Fruit fly (Drosophila melanogaster) whole organism, adult: ENCODE results near the gene Usp32.

Experiments
- CG11617 ChIP-seq: fragments of 200-800 bp; sonication (Bioruptor generic); optimal IDR thresholded peaks from 2 replicates; lab custom pipeline; 2017; ENCODE audit warnings: mild to moderate bottlenecking, missing biosample characterization, missing genetic modification reagents, missing genetic modification characterization
- CG1620 ChIP-seq: fragments of 200-800 bp; sonication (Bioruptor generic); optimal IDR thresholded peaks from 2 replicates; lab custom pipeline; 2016; ENCODE audit warnings: missing biosample characterization, missing genetic modification characterization
- CG33017 ChIP-seq: fragments of 200-800 bp; sonication (Bioruptor generic); optimal IDR thresholded peaks from 2 replicates; lab custom pipeline; 2018; ENCODE audit warnings: missing biosample characterization, mild to moderate bottlenecking, missing genetic modification characterization, moderate library complexity
- CG7045 ChIP-seq: fragments of 200-800 bp; sonication (Bioruptor generic); optimal IDR thresholded peaks from 2 replicates; lab custom pipeline; 2017; ENCODE audit warnings: missing biosample characterization, mild to moderate bottlenecking, missing genetic modification characterization
- CG7101 ChIP-seq: fragments of 200-800 bp; sonication (Bioruptor generic); optimal IDR thresholded peaks from 2 replicates; lab custom pipeline; 2018; ENCODE audit warnings: missing biosample characterization, mild to moderate bottlenecking, missing genetic modification characterization, moderate library complexity
- Clk ChIP-seq: fragments of 200-800 bp; sonication (Bioruptor generic); optimal IDR thresholded peaks from 2 replicates; lab custom pipeline; 2017; ENCODE audit warnings: missing biosample characterization, missing genetic modification characterization
- Mnt ChIP-seq: fragments of 200-800 bp; sonication (Bioruptor generic); optimal IDR thresholded peaks from 2 replicates; lab custom pipeline; 2016; ENCODE audit warnings: missing biosample characterization, mild to moderate bottlenecking, missing genetic modification characterization
- bab1 ChIP-seq: fragments of 200-800 bp; sonication (Bioruptor generic); optimal IDR thresholded peaks from 3 replicates; lab custom pipeline; 2019; ENCODE audit warnings: missing biosample characterization, mild to moderate bottlenecking, missing genetic modification characterization, moderate library complexity
- cic ChIP-seq: fragments of 200-800 bp; sonication (Bioruptor generic); optimal IDR thresholded peaks from 2 replicates; lab custom pipeline; 2017; ENCODE audit warnings: missing biosample characterization, mild to moderate bottlenecking, missing genetic modification characterization, moderate library complexity
- kay ChIP-seq: fragments of 200-800 bp; sonication (Bioruptor generic); peaks from one replicate; lab custom pipeline; 2016; ENCODE audit warnings: missing biosample characterization, missing genetic modification characterization, borderline replicate concordance
- ovo ChIP-seq: fragments of 200-800 bp; sonication (Bioruptor generic); optimal IDR thresholded peaks from 2 replicates; lab custom pipeline; 2016; ENCODE audit warnings: missing biosample characterization, missing genetic modification characterization
- tj ChIP-seq: fragments of 200-800 bp; sonication (Bioruptor generic); optimal IDR thresholded peaks from 3 replicates; lab custom pipeline; 2017; ENCODE audit warnings: missing biosample characterization, mild to moderate bottlenecking, missing genetic modification characterization, moderate library complexity

- TF ChIP-seq CG33017 (no peak), tj (GFP tag; lab: Kevin White, UChicago) (no peak), CG7045 (peak; percentile 30), CG7101 (tag; lab: Kevin White, UChicago) (no peak), CG1620 (GFP tag; lab: Kevin White, UChicago) (no peak), Mnt (peak; percentile 56), ovo (GFP tag; lab: Kevin White, UChicago) (peak; percentile 17), CG11617 (GFP tag; lab: Kevin White, UChicago) (no peak), kay (GFP tag; lab: Kevin White, UChicago) (peak; percentile 97), cic (peak; percentile 89), Clk (GFP tag; lab: Kevin White, UChicago) (no peak), bab1 (GFP tag; lab: Kevin White, UChicago) (no peak)
Observed at dm6 chr3L:19929719-19930334, 58.9 kb downstream of the Usp32 start.
